Fruit fly (Drosophila melanogaster) whole organism, pupa: ENCODE measurements around the gene eff.

Source experiments
- CG15710 ChIP-seq: fragments of 200-800 bp; sonication (Bioruptor generic); optimal IDR thresholded peaks from 2 replicates; lab custom pipeline; 2018; ENCODE audit warnings: missing biosample characterization, mild to moderate bottlenecking, missing genetic modification characterization, moderate library complexity
- CG32121 ChIP-seq: fragments of 200-800 bp; sonication (Bioruptor generic); IDR thresholded peaks from 2 replicates; pipeline ENCODE4 v1.3.6; 2022; ENCODE audit warnings: missing biosample characterization, missing genetic modification characterization
- CG4496 ChIP-seq: fragments of 200-800 bp; sonication (Bioruptor generic); IDR thresholded peaks from 3 replicates; pipeline ENCODE4 v1.3.6; 2022; ENCODE audit warnings: missing biosample characterization, missing genetic modification characterization
- CG8301 ChIP-seq: fragments of 200-800 bp; sonication (Bioruptor generic); optimal IDR thresholded peaks from 2 replicates; lab custom pipeline; 2018; ENCODE audit warnings: missing biosample characterization, mild to moderate bottlenecking, missing genetic modification characterization
- EcR ChIP-seq: fragments of 200-800 bp; sonication (Bioruptor generic); optimal IDR thresholded peaks from 3 replicates; lab custom pipeline; 2019; ENCODE audit warnings: missing biosample characterization, missing genetic modification characterization, mild to moderate bottlenecking, moderate library complexity, missing genetic modification reagents

DNA sequence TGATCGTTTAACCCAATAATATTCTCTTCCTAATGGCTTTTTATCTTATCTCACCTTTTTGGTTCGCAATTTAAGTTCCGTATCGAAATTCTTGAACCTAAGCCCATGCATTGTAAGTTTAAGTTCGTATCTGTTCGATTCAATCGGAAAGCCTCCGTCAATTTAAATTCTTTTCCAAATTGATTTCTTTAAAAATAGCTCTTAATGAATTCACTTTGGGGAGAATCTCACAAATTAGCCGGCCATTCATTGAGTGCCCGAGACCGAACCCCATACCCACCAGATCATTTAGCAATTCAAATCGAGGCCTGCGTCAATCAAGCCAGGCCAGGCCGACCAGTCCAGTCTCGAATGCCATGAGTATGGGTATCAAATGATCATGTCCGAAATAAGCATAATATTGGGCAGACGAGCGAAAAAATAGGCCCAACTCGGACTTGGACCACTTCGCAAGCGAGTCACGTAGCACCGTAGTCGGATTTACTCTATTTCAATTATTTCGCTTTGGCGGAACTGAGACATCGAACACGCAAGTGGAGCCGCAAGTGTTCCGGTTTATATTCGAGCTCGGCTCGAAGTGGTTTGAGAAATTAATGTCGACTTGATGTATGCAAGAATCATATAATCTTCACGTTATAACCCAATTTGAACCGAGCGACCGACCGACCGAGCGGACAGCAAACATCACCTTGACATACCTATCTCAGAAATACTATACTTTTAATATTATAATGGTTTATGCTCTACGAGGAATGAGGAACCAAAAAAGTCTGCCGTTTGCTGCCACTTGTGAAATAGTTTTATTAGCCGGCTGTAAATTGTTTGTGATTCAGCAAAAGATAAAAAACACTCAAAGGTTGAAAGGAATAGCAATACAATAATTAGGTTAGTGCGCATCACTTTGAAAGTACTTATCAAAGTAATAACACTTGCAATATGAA lies 33.1 kb downstream of the eff start:
- TF ChIP-seq CG32121 (no peak), CG8301 (tag; lab: Kevin White, UChicago) (no peak), EcR (GFP tag; lab: Kevin White, UChicago) (no peak), CG15710 (tag; lab: Kevin White, UChicago) (no peak), CG4496 (no peak)
